Worm (Caenorhabditis elegans) whole organism, L4 larva: ENCODE results near the gene mgl-3.

Source experiments
- F49E8.2 ChIP-seq: sonication (generic microtip); optimal IDR thresholded peaks from 2 replicates; lab custom pipeline; 2016; ENCODE audit warnings: missing compliant biosample characterization, mild to moderate bottlenecking, missing genetic modification characterization, borderline replicate concordance
- T20F7.1 ChIP-seq: fragments of 200-800 bp; sonication (Bioruptor generic); optimal IDR thresholded peaks from 2 replicates; lab custom pipeline; 2018; ENCODE audit warnings: mild to moderate bottlenecking, missing genetic modification characterization, missing compliant biosample characterization
- Y48G9A.11 ChIP-seq: fragments of 200-800 bp; sonication (Bioruptor generic); IDR thresholded peaks from 2 replicates; pipeline ENCODE4 v1.3.6; 2022; ENCODE audit warnings: missing genetic modification reagents, missing genetic modification characterization, missing compliant biosample characterization
- aly-2 ChIP-seq: sonication (generic microtip); optimal IDR thresholded peaks from 2 replicates; lab custom pipeline; 2018; ENCODE audit warnings: missing biosample characterization, missing genetic modification characterization
- ceh-20 ChIP-seq: fragments of 200-800 bp; sonication (Bioruptor generic); IDR thresholded peaks from 2 replicates; pipeline ENCODE4 v1.3.6; 2022; ENCODE audit warnings: missing genetic modification reagents, missing genetic modification characterization, missing compliant biosample characterization
- ceh-44 ChIP-seq: fragments of 200-800 bp; sonication (Bioruptor generic); IDR thresholded peaks from 2 replicates; pipeline ENCODE4 v1.3.6; 2022; ENCODE audit warnings: missing genetic modification reagents, missing genetic modification characterization, missing compliant biosample characterization
- ceh-62 ChIP-seq: sonication (generic microtip); optimal IDR thresholded peaks from 2 replicates; lab custom pipeline; 2017; ENCODE audit warnings: missing biosample characterization, missing genetic modification characterization
- ces-1 ChIP-seq: fragments of 150-350 bp; sonication (generic microtip); optimal IDR thresholded peaks from 4 replicates; lab custom pipeline; 2014; ENCODE audit warnings: missing biosample characterization, missing genetic modification reagents, missing genetic modification characterization
- ctbp-1 ChIP-seq: fragments of 200-800 bp; sonication (Bioruptor generic); IDR thresholded peaks from 2 replicates; pipeline ENCODE4 v1.3.6; 2022; ENCODE audit warnings: missing genetic modification reagents, missing genetic modification characterization, missing compliant biosample characterization
- daf-12 ChIP-seq: fragments of 150-350 bp; optimal IDR thresholded peaks from 2 replicates; lab custom pipeline; 2014; ENCODE audit warnings: missing biosample characterization, missing genetic modification reagents, missing genetic modification characterization
- hlh-11 ChIP-seq: fragments of 200-800 bp; sonication (Bioruptor generic); optimal IDR thresholded peaks from 2 replicates; lab custom pipeline; 2018; ENCODE audit warnings: mild to moderate bottlenecking, missing genetic modification characterization, missing compliant biosample characterization
- lin-13 ChIP-seq: fragments of 150-350 bp; optimal IDR thresholded peaks from 2 replicates; lab custom pipeline; 2014; ENCODE audit warnings: missing biosample characterization, missing genetic modification reagents, missing genetic modification characterization
- lin-38 ChIP-seq: fragments of 200-800 bp; sonication (Bioruptor generic); IDR thresholded peaks from 2 replicates; pipeline ENCODE4 v1.3.6; 2022; ENCODE audit warnings: missing genetic modification reagents, missing genetic modification characterization, missing compliant biosample characterization
- lir-3 ChIP-seq: sonication (generic microtip); optimal IDR thresholded peaks from 2 replicates; lab custom pipeline; 2016; ENCODE audit warnings: mild to moderate bottlenecking, missing genetic modification characterization, missing compliant biosample characterization
- madf-9 ChIP-seq: fragments of 200-800 bp; sonication (Bioruptor generic); conservative IDR thresholded peaks from 2 replicates; pipeline ENCODE4 v1.3.6; 2022; ENCODE audit warnings: missing genetic modification reagents, missing genetic modification characterization, missing compliant biosample characterization
- mep-1 ChIP-seq: fragments of 150-350 bp; sonication (generic microtip); optimal IDR thresholded peaks from 3 replicates; lab custom pipeline; 2014; ENCODE audit warnings: missing biosample characterization, missing genetic modification characterization
- nhr-10 ChIP-seq: fragments of 150-350 bp; optimal IDR thresholded peaks from 2 replicates; lab custom pipeline; 2014; ENCODE audit warnings: missing biosample characterization, missing genetic modification characterization
- nhr-102 ChIP-seq: sonication (generic microtip); optimal IDR thresholded peaks from 2 replicates; lab custom pipeline; 2016; ENCODE audit warnings: mild to moderate bottlenecking, missing genetic modification characterization, moderate library complexity, missing compliant biosample characterization
- nhr-25 ChIP-seq: sonication (generic microtip); optimal IDR thresholded peaks from 2 replicates; lab custom pipeline; 2017; ENCODE audit warnings: missing genetic modification characterization, mild to moderate bottlenecking, missing compliant biosample characterization, antibody characterized with exemption, moderate library complexity, borderline replicate concordance; ENCODE audit not compliant: insufficient read depth
- nhr-28 ChIP-seq: fragments of 150-350 bp; optimal IDR thresholded peaks from 2 replicates; lab custom pipeline; 2014; ENCODE audit warnings: missing biosample characterization, missing genetic modification characterization
- nhr-48 ChIP-seq: sonication (generic microtip); optimal IDR thresholded peaks from 2 replicates; lab custom pipeline; 2016; ENCODE audit warnings: mild to moderate bottlenecking, missing genetic modification characterization, missing compliant biosample characterization
- nhr-6 ChIP-seq: fragments of 150-350 bp; optimal IDR thresholded peaks from 2 replicates; lab custom pipeline; 2014; ENCODE audit warnings: missing biosample characterization, missing genetic modification characterization
- nhr-76 ChIP-seq: fragments of 150-350 bp; optimal IDR thresholded peaks from 2 replicates; lab custom pipeline; 2014; ENCODE audit warnings: missing biosample characterization, missing genetic modification characterization
- nhr-77 ChIP-seq: fragments of 150-350 bp; optimal IDR thresholded peaks from 2 replicates; lab custom pipeline; 2014; ENCODE audit warnings: missing biosample characterization, missing genetic modification characterization
- pha-4 ChIP-seq, 2 experiments: fragments of 150-350 bp in 1 of 2; fragments of 200-800 bp in 1 of 2; sonication (Bioruptor generic) in 1 of 2; IDR thresholded peaks in 1 of 2; optimal IDR thresholded peaks in 1 of 2; 2 replicates each; pipeline versions ENCODE4 v1.3.6 to Lab custom; 2014 to 2022; ENCODE audit warnings: missing genetic modification characterization in 2 of 2, missing genetic modification reagents in 2 of 2, missing biosample characterization in 1 of 2, missing compliant biosample characterization in 1 of 2
- pqm-1 ChIP-seq: sonication (generic microtip); optimal IDR thresholded peaks from 2 replicates; lab custom pipeline; 2017; ENCODE audit warnings: missing biosample characterization, missing genetic modification characterization
- saeg-2 ChIP-seq: fragments of 200-800 bp; sonication (Bioruptor generic); IDR thresholded peaks from 2 replicates; pipeline ENCODE4 v1.3.6; 2022; ENCODE audit warnings: missing genetic modification reagents, missing genetic modification characterization, missing compliant biosample characterization
- unc-130 ChIP-seq: sonication (generic microtip); optimal IDR thresholded peaks from 2 replicates; lab custom pipeline; 2016; ENCODE audit warnings: missing genetic modification reagents, missing genetic modification characterization, missing compliant biosample characterization
- unc-62 ChIP-seq, 3 experiments: fragments of 150-350 bp in 1 of 3; sonication (generic microtip); optimal IDR thresholded peaks in 2 of 3; peaks in 1 of 3; 1 replicate in 1 of 3; 2 replicates in 2 of 3; lab custom pipeline; 2014 to 2017; ENCODE audit warnings: missing biosample characterization in 3 of 3, missing genetic modification characterization in 3 of 3, missing genetic modification reagents in 3 of 3, missing genotype in 1 of 3
- zip-2 ChIP-seq: fragments of 150-350 bp; optimal IDR thresholded peaks from 2 replicates; lab custom pipeline; 2014; ENCODE audit warnings: missing biosample characterization, missing genetic modification characterization
- ztf-11 ChIP-seq: fragments of 150-350 bp; optimal IDR thresholded peaks from 2 replicates; lab custom pipeline; 2014; ENCODE audit warnings: missing biosample characterization, missing genetic modification characterization

The mgl-3 gene

ce11 chrIV:5476468-5476867 lies 37.7 kb downstream of the mgl-3 start, which contains the start of gene T11F8.4 (continued):
- TF ChIP-seq pha-4 (GFP tag; IDR thresholded peaks at IDR 0.05; lab: Robert Waterston, UW) (no peak), pha-4 (tag; optimal IDR thresholded peaks at IDR 0.05; lab: Kevin White, UChicago) (no peak), daf-12 (tag; lab: Kevin White, UChicago) (no peak), ces-1 (GFP tag; lab: Kevin White, UChicago) (no peak), hlh-11 (tag; lab: Kevin White, UChicago) (no peak), mep-1 (tag; lab: Kevin White, UChicago) (no peak), ctbp-1 (no peak), nhr-6 (tag; lab: Kevin White, UChicago) (no peak)

ce11 chrIV:5479289-5479688 lies 40.5 kb downstream of the mgl-3 start, which contains the start of gene T11F8.1:
Gene T11F8.1, plus strand, starts transcription at chrIV:5479589.
- no peak for TF ChIP-seq pqm-1 (tag; lab: Kevin White, UChicago)
- TF ChIP-seq F49E8.2 (tag; lab: Kevin White, UChicago) = no peak
- no peak for TF ChIP-seq nhr-76 (tag; lab: Kevin White, UChicago)

- TF ChIP-seq unc-62 (GFP tag; optimal IDR thresholded peaks at IDR 0.05 in 1 of 2; lab: Kevin White, UChicago) = no peak
- TF ChIP-seq unc-62 (tag; optimal IDR thresholded peaks at IDR 0.05; lab: Kevin White, UChicago) = no peak
- TF ChIP-seq lir-3 (tag; lab: Kevin White, UChicago) = no peak
- no peak for TF ChIP-seq nhr-28 (tag; lab: Kevin White, UChicago)
- TF ChIP-seq ceh-62 (tag; lab: Kevin White, UChicago) = no peak
- no peak for TF ChIP-seq hlh-11 (tag; lab: Kevin White, UChicago)
- no peak for TF ChIP-seq nhr-48 (tag; lab: Kevin White, UChicago)
- no peak for TF ChIP-seq nhr-102 (tag; lab: Kevin White, UChicago)
- no peak for TF ChIP-seq T20F7.1 (GFP tag; lab: Kevin White, UChicago)
- TF ChIP-seq nhr-77 (tag; lab: Kevin White, UChicago) = no peak
- no peak for TF ChIP-seq lin-13 (GFP tag; lab: Kevin White, UChicago)
- no peak for TF ChIP-seq unc-130 (GFP tag; lab: Kevin White, UChicago)
These were observed 43.4 kb downstream of the mgl-3 start, which contains the start of gene T11F8.12 for ce11 chrIV:5482231-5482630. Gene T11F8.12, minus strand, starts transcription at chrIV:5482331.

ce11 chrIV:5482723-5483122 lies 43.9 kb downstream of the mgl-3 start, which contains the start of gene T11F8.5:
Gene T11F8.5, plus strand, starts transcription at chrIV:5483023.
- no peak for TF ChIP-seq pqm-1 (tag; lab: Kevin White, UChicago)
- no peak for TF ChIP-seq ceh-20 (GFP tag; lab: Robert Waterston, UW)
- TF ChIP-seq ceh-44 (GFP tag; lab: Robert Waterston, UW) = no peak
- TF ChIP-seq zip-2 (tag; lab: Kevin White, UChicago) = no peak
- TF ChIP-seq ztf-11 (tag; lab: Kevin White, UChicago) = no peak
- no peak for TF ChIP-seq saeg-2 (GFP tag; lab: Robert Waterston, UW)
- TF ChIP-seq nhr-10 = no peak
- TF ChIP-seq nhr-25 (tag; lab: Kevin White, UChicago) = no peak
- TF ChIP-seq madf-9 (GFP tag; lab: Robert Waterston, UW) = no peak
- TF ChIP-seq aly-2 (tag; lab: Kevin White, UChicago) = no peak

- TF ChIP-seq Y48G9A.11 (GFP tag; lab: Robert Waterston, UW) = peak; percentile 57; the same call in 1 of the 2 replicates
- peak; percentile 31; the same call in 1 of the 2 replicates for TF ChIP-seq lin-38
These were observed 47.5 kb downstream of the mgl-3 start, which contains the start of the genes snpc-3.1 and puf-7 for ce11 chrIV:5486208-5486731. Gene snpc-3.1, minus strand, starts transcription at chrIV:5486258. Gene puf-7, plus strand, starts transcription at chrIV:5486713.
